Worm (Caenorhabditis elegans) whole organism, L1 larva: ENCODE data around the gene wago-5.
A peak's percentile ranks its signal among the peaks of the same experiment; 100 is the strongest.

Experiments used
- C04F5.9 ChIP-seq: sonication (generic microtip); optimal IDR thresholded peaks from 2 replicates; lab custom pipeline; 2016; ENCODE audit warnings: missing genetic modification characterization, missing compliant biosample characterization
- C16A3.4 ChIP-seq: fragments of 150-350 bp; optimal IDR thresholded peaks from 2 replicates; lab custom pipeline; 2014; ENCODE audit warnings: missing biosample characterization, missing genetic modification characterization
- C34B4.2 ChIP-seq: sonication (generic microtip); optimal IDR thresholded peaks from 2 replicates; lab custom pipeline; 2017; ENCODE audit warnings: mild to moderate bottlenecking, missing genetic modification characterization, missing compliant biosample characterization
- F16B12.6 ChIP-seq: fragments of 150-350 bp; optimal IDR thresholded peaks from 2 replicates; lab custom pipeline; 2014; ENCODE audit warnings: missing biosample characterization, missing genetic modification characterization
- Y116A8C.19 ChIP-seq: sonication (generic microtip); optimal IDR thresholded peaks from 2 replicates; lab custom pipeline; 2016; ENCODE audit warnings: missing compliant biosample characterization, missing genetic modification characterization, borderline replicate concordance
- aha-1 ChIP-seq: fragments of 150-350 bp; optimal IDR thresholded peaks from 2 replicates; lab custom pipeline; 2014; ENCODE audit warnings: missing biosample characterization, missing genetic modification characterization
- aly-2 ChIP-seq: fragments of 150-350 bp; optimal IDR thresholded peaks from 2 replicates; lab custom pipeline; 2014; ENCODE audit warnings: missing biosample characterization, missing genetic modification characterization
- ama-1 ChIP-seq: fragments of 150-350 bp; optimal IDR thresholded peaks from 2 replicates; lab custom pipeline; 2014
- blmp-1 ChIP-seq: fragments of 150-350 bp; optimal IDR thresholded peaks from 2 replicates; lab custom pipeline; 2014; ENCODE audit warnings: missing biosample characterization, missing genetic modification characterization
- ceh-63 ChIP-seq: fragments of 200-800 bp; sonication (Bioruptor generic); optimal IDR thresholded peaks from 2 replicates; lab custom pipeline; 2018; ENCODE audit warnings: mild to moderate bottlenecking, missing genetic modification characterization, missing compliant biosample characterization
- ceh-8 ChIP-seq: fragments of 200-800 bp; sonication (Bioruptor generic); optimal IDR thresholded peaks from 2 replicates; lab custom pipeline; 2018; ENCODE audit warnings: mild to moderate bottlenecking, missing genetic modification characterization, moderate library complexity, missing compliant biosample characterization
- ceh-88 ChIP-seq: fragments of 200-800 bp; sonication (Bioruptor generic); IDR thresholded peaks from 2 replicates; pipeline ENCODE4 v1.3.6; 2022; ENCODE audit warnings: missing genetic modification characterization, missing compliant biosample characterization
- ceh-90 ChIP-seq: sonication (generic microtip); optimal IDR thresholded peaks from 2 replicates; lab custom pipeline; 2016; ENCODE audit warnings: missing genetic modification characterization, missing compliant biosample characterization
- ces-1 ChIP-seq: fragments of 150-350 bp; optimal IDR thresholded peaks from 2 replicates; lab custom pipeline; 2014; ENCODE audit warnings: missing biosample characterization, missing genetic modification reagents, missing genetic modification characterization
- dsc-1 ChIP-seq: sonication (generic microtip); optimal IDR thresholded peaks from 2 replicates; lab custom pipeline; 2016; ENCODE audit warnings: mild to moderate bottlenecking, missing genetic modification characterization, missing compliant biosample characterization
- efl-1 ChIP-seq, 4 experiments: fragments of 150-350 bp; optimal IDR thresholded peaks in 3 of 4; peaks in 1 of 4; 1 replicate in 1 of 4; 2 replicates in 3 of 4; lab custom pipeline; 2014; ENCODE audit warnings: missing biosample characterization in 2 of 4, missing genetic modification characterization in 2 of 4, missing genetic modification reagents in 2 of 4
- egl-13 ChIP-seq: sonication (generic microtip); optimal IDR thresholded peaks from 2 replicates; lab custom pipeline; 2016; ENCODE audit warnings: missing genotype, missing genetic modification reagents, missing genetic modification characterization, missing compliant biosample characterization
- elt-3 ChIP-seq, 6 experiments: fragments of 150-350 bp in 1 of 6; sonication (generic microtip); optimal IDR thresholded peaks; 2 replicates each; lab custom pipeline; 2017 to 2018; ENCODE audit warnings: missing biosample characterization in 6 of 6, missing genetic modification characterization in 6 of 6, inconsistent platforms in 1 of 6
- fkh-10 ChIP-seq: sonication (generic microtip); optimal IDR thresholded peaks from 2 replicates; lab custom pipeline; 2017; ENCODE audit warnings: missing biosample characterization, missing genetic modification reagents, missing genetic modification characterization
- fkh-4 ChIP-seq: sonication (generic microtip); optimal IDR thresholded peaks from 2 replicates; lab custom pipeline; 2016; ENCODE audit warnings: missing compliant biosample characterization, missing genetic modification characterization, borderline replicate concordance
- fkh-8 ChIP-seq: sonication (generic microtip); optimal IDR thresholded peaks from 2 replicates; lab custom pipeline; 2016; ENCODE audit warnings: mild to moderate bottlenecking, missing genetic modification characterization, missing compliant biosample characterization
- grh-1 ChIP-seq: fragments of 200-800 bp; sonication (Bioruptor generic); IDR thresholded peaks from 2 replicates; pipeline ENCODE4 v1.3.6; 2022; ENCODE audit warnings: missing genetic modification reagents, missing genetic modification characterization, missing compliant biosample characterization
- hlh-17 ChIP-seq: fragments of 200-800 bp; sonication (Bioruptor generic); optimal IDR thresholded peaks from 2 replicates; lab custom pipeline; 2018; ENCODE audit warnings: missing genetic modification characterization, mild to moderate bottlenecking, missing compliant biosample characterization, moderate library complexity, borderline replicate concordance
- hlh-4 ChIP-seq: sonication (generic microtip); optimal IDR thresholded peaks from 2 replicates; lab custom pipeline; 2016; ENCODE audit warnings: mild to moderate bottlenecking, missing genetic modification characterization, missing compliant biosample characterization
- hpl-2 ChIP-seq: fragments of 150-350 bp; optimal IDR thresholded peaks from 2 replicates; lab custom pipeline; 2014; ENCODE audit warnings: missing biosample characterization, missing genetic modification reagents, missing genetic modification characterization
- isw-1 ChIP-seq: fragments of 200-800 bp; sonication (Bioruptor generic); IDR thresholded peaks from 2 replicates; pipeline ENCODE4 v1.3.6; 2022; ENCODE audit warnings: missing genetic modification characterization, missing compliant biosample characterization
- jun-1 ChIP-seq: fragments of 150-350 bp; optimal IDR thresholded peaks from 2 replicates; lab custom pipeline; 2014; ENCODE audit warnings: missing biosample characterization, missing genetic modification reagents, missing genetic modification characterization
- lin-13 ChIP-seq: fragments of 150-350 bp; optimal IDR thresholded peaks from 2 replicates; lab custom pipeline; 2014; ENCODE audit warnings: missing biosample characterization, missing genetic modification reagents, missing genetic modification characterization
- lin-14 ChIP-seq: fragments of 200-800 bp; sonication (Bioruptor generic); optimal IDR thresholded peaks from 2 replicates; lab custom pipeline; 2018; ENCODE audit warnings: mild to moderate bottlenecking, missing genetic modification characterization, moderate library complexity, missing compliant biosample characterization
- lin-39 ChIP-seq: fragments of 150-350 bp; optimal IDR thresholded peaks from 2 replicates; lab custom pipeline; 2014; ENCODE audit warnings: missing biosample characterization, missing genetic modification reagents, missing genetic modification characterization
- lir-3 ChIP-seq: sonication (generic microtip); optimal IDR thresholded peaks from 2 replicates; lab custom pipeline; 2016; ENCODE audit warnings: mild to moderate bottlenecking, missing genetic modification characterization, moderate library complexity, missing compliant biosample characterization; ENCODE audit not compliant: poor library complexity
- mab-9 ChIP-seq: fragments of 200-800 bp; sonication (Bioruptor generic); IDR thresholded peaks from 2 replicates; pipeline ENCODE4 v1.3.6; 2022; ENCODE audit warnings: missing genetic modification reagents, missing genetic modification characterization, missing compliant biosample characterization
- mdl-1 ChIP-seq, 2 experiments: fragments of 150-350 bp; optimal IDR thresholded peaks; 2 replicates each; lab custom pipeline; 2014 to 2017; ENCODE audit warnings: missing biosample characterization in 2 of 2, missing genetic modification characterization in 2 of 2, inconsistent platforms in 1 of 2
- nhr-12 ChIP-seq: sonication (generic microtip); optimal IDR thresholded peaks from 2 replicates; lab custom pipeline; 2017; ENCODE audit warnings: missing biosample characterization, missing genetic modification characterization
- nhr-20 ChIP-seq: sonication (generic microtip); optimal IDR thresholded peaks from 2 replicates; lab custom pipeline; 2016; ENCODE audit warnings: mild to moderate bottlenecking, missing genetic modification characterization, missing compliant biosample characterization
- nhr-28 ChIP-seq: fragments of 150-350 bp; optimal IDR thresholded peaks from 2 replicates; lab custom pipeline; 2014; ENCODE audit warnings: missing biosample characterization, missing genetic modification characterization
- nhr-47 ChIP-seq: sonication (generic microtip); optimal IDR thresholded peaks from 2 replicates; lab custom pipeline; 2016; ENCODE audit warnings: mild to moderate bottlenecking, missing genetic modification characterization, moderate library complexity, missing compliant biosample characterization
- nhr-71 ChIP-seq: sonication (generic microtip); optimal IDR thresholded peaks from 2 replicates; lab custom pipeline; 2016; ENCODE audit warnings: mild to moderate bottlenecking, missing genetic modification characterization, moderate library complexity, missing compliant biosample characterization
- nhr-76 ChIP-seq: sonication (generic microtip); optimal IDR thresholded peaks from 2 replicates; lab custom pipeline; 2017; ENCODE audit warnings: missing biosample characterization, missing genetic modification characterization
- pag-3 ChIP-seq: sonication (generic microtip); optimal IDR thresholded peaks from 2 replicates; lab custom pipeline; 2017; ENCODE audit warnings: missing genetic modification characterization, mild to moderate bottlenecking, missing compliant biosample characterization, antibody characterized with exemption, borderline replicate concordance; ENCODE audit not compliant: insufficient read depth
- pax-3 ChIP-seq: fragments of 200-800 bp; sonication (Bioruptor generic); optimal IDR thresholded peaks from 2 replicates; lab custom pipeline; 2018; ENCODE audit warnings: mild to moderate bottlenecking, missing genetic modification characterization, moderate library complexity, missing compliant biosample characterization
- rnt-1 ChIP-seq: sonication (generic microtip); optimal IDR thresholded peaks from 2 replicates; lab custom pipeline; 2016; ENCODE audit warnings: mild to moderate bottlenecking, missing genetic modification characterization, moderate library complexity, missing compliant biosample characterization
- skn-1 ChIP-seq: fragments of 150-350 bp; optimal IDR thresholded peaks from 2 replicates; lab custom pipeline; 2014; ENCODE audit warnings: missing biosample characterization, missing genetic modification characterization
- sox-4 ChIP-seq: sonication (generic microtip); optimal IDR thresholded peaks from 2 replicates; lab custom pipeline; 2016; ENCODE audit warnings: missing genetic modification characterization, missing compliant biosample characterization
- sptf-1 ChIP-seq: fragments of 150-350 bp; optimal IDR thresholded peaks from 2 replicates; lab custom pipeline; 2014; ENCODE audit warnings: missing biosample characterization, missing genetic modification characterization
- sup-37 ChIP-seq: fragments of 200-800 bp; sonication (Bioruptor generic); optimal IDR thresholded peaks from 2 replicates; lab custom pipeline; 2018; ENCODE audit warnings: mild to moderate bottlenecking, missing genetic modification characterization, missing compliant biosample characterization
- tbx-2 ChIP-seq: sonication (generic microtip); optimal IDR thresholded peaks from 2 replicates; lab custom pipeline; 2016; ENCODE audit warnings: missing genetic modification characterization, missing compliant biosample characterization
- unc-130 ChIP-seq: fragments of 150-350 bp; optimal IDR thresholded peaks from 2 replicates; lab custom pipeline; 2017; ENCODE audit warnings: missing biosample characterization, missing genetic modification characterization, inconsistent platforms
- xbp-1 ChIP-seq: sonication (generic microtip); optimal IDR thresholded peaks from 2 replicates; lab custom pipeline; 2016; ENCODE audit warnings: missing genetic modification characterization, missing compliant biosample characterization
- ztf-11 ChIP-seq, 2 experiments: sonication (generic microtip); optimal IDR thresholded peaks; 2 replicates each; lab custom pipeline; 2016 to 2017; ENCODE audit warnings: missing genetic modification characterization in 2 of 2, missing biosample characterization in 1 of 2, missing compliant biosample characterization in 1 of 2
- ztf-4 ChIP-seq: fragments of 150-350 bp; optimal IDR thresholded peaks from 2 replicates; lab custom pipeline; 2014; ENCODE audit warnings: missing biosample characterization, missing genetic modification characterization

wago-5 gene

DNA sequence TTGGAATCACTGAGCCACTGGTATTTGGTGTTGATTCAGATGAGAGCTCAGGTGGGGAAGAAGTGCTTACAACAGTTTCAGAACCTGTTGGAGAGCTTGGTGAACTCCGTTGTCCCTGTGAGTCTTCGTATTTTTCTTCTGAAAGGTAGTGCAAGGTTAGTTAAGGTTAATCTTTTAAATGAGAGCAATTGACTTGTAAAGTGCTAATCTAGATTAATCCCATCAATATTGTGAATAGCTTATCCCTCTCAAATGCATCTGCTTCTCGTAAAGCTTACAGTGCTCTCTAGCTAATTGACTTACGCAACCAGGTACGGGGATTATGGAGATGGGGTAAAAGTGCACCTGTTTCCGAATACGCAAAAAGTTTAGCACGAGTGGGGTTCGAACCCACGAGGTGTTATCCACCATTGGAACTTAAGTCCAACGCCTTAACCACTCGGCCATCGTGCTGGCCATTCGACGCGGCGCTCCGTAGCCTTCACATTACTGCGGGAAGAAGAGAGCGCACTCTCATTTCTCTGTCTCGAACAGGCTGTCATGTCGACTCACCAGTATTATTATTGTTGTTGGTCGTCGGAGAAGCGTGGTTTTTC lies 42.6 kb downstream of the wago-5 start:
- TF ChIP-seq elt-3 (tag; optimal IDR thresholded peaks at IDR 0.05; lab: Kevin White, UChicago) (peak in 1 of 6 experiments; percentile 13), tbx-2 (tag; lab: Kevin White, UChicago) (no peak), aha-1 (tag; lab: Kevin White, UChicago) (no peak), nhr-20 (peak; percentile 63), sptf-1 (tag; lab: Kevin White, UChicago) (no peak), Y116A8C.19 (no peak), hlh-4 (tag; lab: Kevin White, UChicago) (no peak), aly-2 (no peak), ztf-11 (tag; optimal IDR thresholded peaks at IDR 0.05; lab: Kevin White, UChicago) (no peak), skn-1 (tag; lab: Kevin White, UChicago) (peak; percentile 20), C04F5.9 (tag; lab: Kevin White, UChicago) (no peak), F16B12.6 (peak; percentile 42), fkh-8 (peak; percentile 16), grh-1 (no peak), hpl-2 (no peak), jun-1 (tag; lab: Kevin White, UChicago) (no peak), ceh-63 (GFP tag; lab: Kevin White, UChicago) (no peak), nhr-12 (tag; lab: Kevin White, UChicago) (no peak), hlh-17 (no peak), sup-37 (GFP tag; lab: Kevin White, UChicago) (no peak), pax-3 (tag; lab: Kevin White, UChicago) (no peak), dsc-1 (tag; lab: Kevin White, UChicago) (peak; percentile 10), fkh-4 (no peak), lin-14 (GFP tag; lab: Kevin White, UChicago) (peak; percentile 42), ama-1 (lab: Kevin White, UChicago) (no peak), lin-13 (GFP tag; lab: Kevin White, UChicago) (peak; percentile 28), lir-3 (no peak), lin-39 (tag; lab: Kevin White, UChicago) (no peak), C16A3.4 (peak; percentile 56), pag-3 (tag; lab: Kevin White, UChicago) (no peak), ceh-8 (GFP tag; lab: Kevin White, UChicago) (peak; percentile 11), sox-4 (tag; lab: Kevin White, UChicago) (no peak), unc-130 (tag; lab: Kevin White, UChicago) (peak; percentile 38), nhr-76 (tag; lab: Kevin White, UChicago) (no peak), egl-13 (tag; lab: Kevin White, UChicago) (no peak), rnt-1 (peak; percentile 67), ces-1 (GFP tag; lab: Kevin White, UChicago) (no peak), mab-9 (GFP tag; lab: Robert Waterston, UW) (no peak), xbp-1 (peak; percentile 17), ceh-90 (tag; lab: Kevin White, UChicago) (no peak), nhr-71 (tag; lab: Kevin White, UChicago) (peak; percentile 63), C34B4.2 (no peak), mdl-1 (tag; optimal IDR thresholded peaks at IDR 0.05; lab: Kevin White, UChicago) (peak in 1 of 2 experiments; percentile 50), isw-1 (GFP tag; lab: Robert Waterston, UW) (0 out of 2 replicates have a peak, but pooled peaks have one; percentile 3), fkh-10 (no peak), nhr-28 (tag; lab: Kevin White, UChicago) (no peak), ceh-88 (GFP tag; lab: Robert Waterston, UW) (no peak), nhr-47 (peak; percentile 63), blmp-1 (tag; lab: Kevin White, UChicago) (no peak), efl-1 (optimal IDR thresholded peaks at IDR 0.05; lab: Kevin White, UChicago) (peak; percentile 38 to 51), efl-1 (GFP tag; optimal IDR thresholded peaks at IDR 0.05 in 1 of 2; lab: Kevin White, UChicago) (peak; percentile 24 to 93), ztf-4 (tag; lab: Kevin White, UChicago) (no peak)
